Fruit fly (Drosophila melanogaster): ENCODE data around the gene Sfp93F.

- TF ChIP-seq br (GFP tag; optimal IDR thresholded peaks at IDR 0.05), result no peak
- no peak for TF ChIP-seq CG9705 (GFP tag; optimal IDR thresholded peaks at IDR 0.05)
- TF ChIP-seq Dfd (GFP tag; optimal IDR thresholded peaks at IDR 0.05), result no peak
- TF ChIP-seq Hr83 (GFP tag; optimal IDR thresholded peaks at IDR 0.05; ENCODE audit: poor library complexity, severe bottlenecking), result no peak
- TF ChIP-seq Rel (GFP tag; optimal IDR thresholded peaks at IDR 0.05), result no peak
- peak; percentile 42 for TF ChIP-seq Rel (tag; optimal IDR thresholded peaks at IDR 0.05)
- no peak for TF ChIP-seq lola (GFP tag; optimal IDR thresholded peaks at IDR 0.05)
Observed at dm6 chr3R:21739750-21740319, 3.7 kb upstream of the Sfp93F start, which contains the start of gene CG5849.

All from whole organism, wandering third instar larva.